Worm (Caenorhabditis elegans) whole organism, mixed stage, embryonic: ENCODE data around the gene lgc-52.
A peak's percentile ranks its signal among the peaks of the same experiment; 100 is the strongest.

ENCODE experiments used
- M03D4.4 ChIP-seq: sonication (generic microtip); optimal IDR thresholded peaks from 2 replicates; lab custom pipeline; 2017; ENCODE audit warnings: mild to moderate bottlenecking, missing genetic modification characterization, missing compliant biosample characterization
- bed-3 ChIP-seq: fragments of 200-800 bp; sonication (Bioruptor generic); optimal IDR thresholded peaks from 3 replicates; lab custom pipeline; 2018; ENCODE audit warnings: mild to moderate bottlenecking, missing genetic modification characterization, moderate library complexity, missing compliant biosample characterization
- blmp-1 ChIP-seq: fragments of 150-350 bp; optimal IDR thresholded peaks from 2 replicates; lab custom pipeline; 2014; ENCODE audit warnings: missing biosample characterization, missing genetic modification characterization
- ceh-39 ChIP-seq: fragments of 150-350 bp; optimal IDR thresholded peaks from 2 replicates; lab custom pipeline; 2014; ENCODE audit warnings: missing biosample characterization, missing genetic modification characterization
- ceh-43 ChIP-seq: fragments of 200-800 bp; sonication (Bioruptor generic); optimal IDR thresholded peaks from 2 replicates; lab custom pipeline; 2018; ENCODE audit warnings: mild to moderate bottlenecking, missing genetic modification characterization, moderate library complexity, missing compliant biosample characterization
- ceh-83 ChIP-seq: fragments of 200-800 bp; sonication (Bioruptor generic); optimal IDR thresholded peaks from 2 replicates; lab custom pipeline; 2018; ENCODE audit warnings: mild to moderate bottlenecking, missing genetic modification characterization, missing compliant biosample characterization
- cnd-1 ChIP-seq: fragments of 200-800 bp; sonication (Bioruptor generic); optimal IDR thresholded peaks from 2 replicates; lab custom pipeline; 2018; ENCODE audit warnings: mild to moderate bottlenecking, missing genetic modification characterization, missing compliant biosample characterization
- drap-1 ChIP-seq: fragments of 200-800 bp; sonication (Bioruptor generic); optimal IDR thresholded peaks from 3 replicates; lab custom pipeline; 2018; ENCODE audit warnings: mild to moderate bottlenecking, missing genetic modification characterization, missing compliant biosample characterization
- elt-1 ChIP-seq: sonication (generic microtip); optimal IDR thresholded peaks from 2 replicates; lab custom pipeline; 2017; ENCODE audit warnings: missing genetic modification characterization, mild to moderate bottlenecking, missing compliant biosample characterization, antibody characterized with exemption, moderate library complexity, borderline replicate concordance; ENCODE audit not compliant: insufficient read depth
- elt-3 ChIP-seq: fragments of 150-350 bp; optimal IDR thresholded peaks from 2 replicates; lab custom pipeline; 2014; ENCODE audit warnings: missing biosample characterization, missing genetic modification characterization
- flh-1 ChIP-seq: fragments of 200-800 bp; sonication (Bioruptor generic); optimal IDR thresholded peaks from 2 replicates; lab custom pipeline; 2018; ENCODE audit warnings: mild to moderate bottlenecking, missing genetic modification characterization, moderate library complexity, missing compliant biosample characterization
- hlh-1 ChIP-seq: fragments of 150-350 bp; optimal IDR thresholded peaks from 2 replicates; lab custom pipeline; 2014; ENCODE audit warnings: missing biosample characterization, missing genetic modification reagents, missing genetic modification characterization
- lin-13 ChIP-seq: fragments of 150-350 bp; optimal IDR thresholded peaks from 2 replicates; lab custom pipeline; 2014; ENCODE audit warnings: missing biosample characterization, missing genetic modification characterization
- lin-32 ChIP-seq: fragments of 200-800 bp; sonication (Bioruptor generic); optimal IDR thresholded peaks from 2 replicates; lab custom pipeline; 2018; ENCODE audit warnings: mild to moderate bottlenecking, missing genetic modification characterization, missing compliant biosample characterization
- mab-5 ChIP-seq: fragments of 150-350 bp; optimal IDR thresholded peaks from 2 replicates; lab custom pipeline; 2014; ENCODE audit warnings: missing biosample characterization, missing genetic modification characterization
- mep-1 ChIP-seq: fragments of 150-350 bp; optimal IDR thresholded peaks from 2 replicates; lab custom pipeline; 2017; ENCODE audit warnings: missing biosample characterization, missing genetic modification reagents, missing genetic modification characterization, inconsistent platforms
- mls-2 ChIP-seq: sonication (generic microtip); optimal IDR thresholded peaks from 2 replicates; lab custom pipeline; 2016; ENCODE audit warnings: mild to moderate bottlenecking, missing genetic modification characterization, moderate library complexity, missing compliant biosample characterization
- nhr-12 ChIP-seq: fragments of 150-350 bp; optimal IDR thresholded peaks from 2 replicates; lab custom pipeline; 2014; ENCODE audit warnings: missing biosample characterization, missing genetic modification characterization
- nhr-237 ChIP-seq: fragments of 150-350 bp; optimal IDR thresholded peaks from 2 replicates; lab custom pipeline; 2014; ENCODE audit warnings: missing biosample characterization, missing genetic modification characterization
- nhr-28 ChIP-seq: fragments of 150-350 bp; optimal IDR thresholded peaks from 2 replicates; lab custom pipeline; 2014; ENCODE audit warnings: missing biosample characterization, missing genetic modification characterization
- nhr-76 ChIP-seq: sonication (generic microtip); optimal IDR thresholded peaks from 2 replicates; lab custom pipeline; 2017; ENCODE audit warnings: missing biosample characterization, missing genetic modification characterization
- pha-4 ChIP-seq: fragments of 150-350 bp; optimal IDR thresholded peaks from 2 replicates; lab custom pipeline; 2018; ENCODE audit warnings: missing biosample characterization, missing genetic modification reagents, missing genetic modification characterization
- sptf-1 ChIP-seq: sonication (generic microtip); optimal IDR thresholded peaks from 2 replicates; lab custom pipeline; 2017; ENCODE audit warnings: mild to moderate bottlenecking, missing genetic modification characterization, moderate library complexity, missing compliant biosample characterization
- tbx-8 ChIP-seq: fragments of 200-800 bp; sonication (Bioruptor generic); optimal IDR thresholded peaks from 2 replicates; lab custom pipeline; 2018; ENCODE audit warnings: mild to moderate bottlenecking, missing genetic modification characterization, moderate library complexity, missing compliant biosample characterization
- unc-120 ChIP-seq: sonication (generic microtip); optimal IDR thresholded peaks from 2 replicates; lab custom pipeline; 2017; ENCODE audit warnings: missing genetic modification characterization, missing compliant biosample characterization; ENCODE audit not compliant: poor library complexity, severe bottlenecking
- unc-39 ChIP-seq: fragments of 150-350 bp; optimal IDR thresholded peaks from 2 replicates; lab custom pipeline; 2014; ENCODE audit warnings: missing biosample characterization, missing genetic modification characterization
- unc-62 ChIP-seq: fragments of 150-350 bp; optimal IDR thresholded peaks from 2 replicates; lab custom pipeline; 2014; ENCODE audit warnings: missing biosample characterization, missing genetic modification reagents, missing genetic modification characterization
- zip-8 ChIP-seq: fragments of 150-350 bp; optimal IDR thresholded peaks from 2 replicates; lab custom pipeline; 2014; ENCODE audit warnings: missing biosample characterization, missing genetic modification characterization
- ztf-11 ChIP-seq: fragments of 150-350 bp; optimal IDR thresholded peaks from 2 replicates; lab custom pipeline; 2014; ENCODE audit warnings: missing biosample characterization, missing genetic modification characterization

The lgc-52 gene

DNA sequence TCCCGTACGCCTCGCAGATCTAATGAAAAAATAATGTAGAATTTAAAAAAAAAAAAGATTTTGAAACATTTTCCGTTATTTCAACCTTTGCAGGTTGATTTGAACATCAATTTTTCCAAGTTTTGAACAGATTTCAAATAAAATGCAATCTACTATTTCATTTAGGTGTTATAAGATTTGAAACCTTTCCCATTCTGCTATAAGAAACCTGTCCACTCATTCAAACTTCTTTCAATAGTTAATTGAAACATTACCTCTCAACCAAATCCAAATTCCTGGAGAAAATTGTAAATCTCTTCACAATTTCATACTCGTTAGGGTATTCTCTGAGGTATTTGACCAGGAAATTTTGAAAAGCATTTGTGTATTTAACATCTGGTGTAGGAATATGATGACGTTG, 21.2 kb upstream of the lgc-52 start:
- TF ChIP-seq nhr-28 (tag; lab: Kevin White, UChicago) (no peak), unc-120 (tag; lab: Kevin White, UChicago) (no peak)

DNA sequence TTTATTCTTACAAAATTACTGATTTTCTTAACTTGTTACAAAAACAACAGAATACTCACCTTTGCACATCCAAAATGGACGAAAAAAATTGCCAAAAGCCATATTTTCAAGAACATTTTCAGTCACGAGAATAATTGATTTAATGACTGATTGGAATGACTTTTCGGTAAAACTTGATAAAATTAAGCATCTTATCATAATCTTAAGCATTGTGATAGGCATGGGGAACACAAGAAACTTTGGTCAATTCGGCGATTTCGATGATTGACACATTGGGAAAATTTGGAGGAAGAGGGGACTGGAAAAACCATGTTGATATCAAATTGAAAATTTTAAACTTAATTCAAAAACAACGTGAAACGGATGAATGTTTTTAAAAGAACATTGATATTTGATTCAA, 20.5 kb upstream of the lgc-52 start, which contains the start of gene Y40H7A.10:
Y40H7A.10 (minus strand) TSS at position 128 of the 400 bp plus-strand sequence.
- TF ChIP-seq lin-13 (tag; lab: Kevin White, UChicago) (no peak), lin-32 (no peak), pha-4 (tag; lab: Kevin White, UChicago) (no peak), nhr-237 (no peak), ztf-11 (no peak), nhr-28 (tag; lab: Kevin White, UChicago) (no peak), cnd-1 (tag; lab: Kevin White, UChicago) (no peak)
- TF ChIP-seq, all 35 proteins: peak for 0

DNA sequence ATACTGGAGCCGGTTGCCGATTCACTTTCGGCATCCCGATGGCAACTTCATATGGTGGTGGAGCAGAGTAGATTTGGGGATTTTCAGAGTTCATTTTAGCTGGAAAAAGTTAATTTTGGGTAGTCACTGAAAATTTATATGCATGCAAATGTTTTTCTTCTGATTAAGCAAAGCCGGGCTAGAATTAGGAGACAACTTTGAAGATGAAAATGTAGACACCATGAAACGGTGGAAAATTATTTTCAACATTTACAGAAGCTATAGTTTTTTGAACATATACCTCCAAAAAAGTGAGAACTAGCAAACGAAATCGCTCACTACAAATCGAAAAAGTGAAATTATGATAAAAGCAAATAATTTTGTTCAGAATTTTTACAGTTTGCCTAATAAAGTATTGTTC, 15.7 kb upstream of the lgc-52 start, which contains the start of gene Y40H7A.11:
Y40H7A.11 (minus strand) TSS at position 101 of the 400 bp plus-strand sequence.
- TF ChIP-seq unc-120 (tag; lab: Kevin White, UChicago) (no peak), bed-3 (GFP tag; lab: Kevin White, UChicago) (no peak), mab-5 (tag; lab: Kevin White, UChicago) (no peak), elt-3 (tag; lab: Kevin White, UChicago) (no peak), lin-32 (no peak), mep-1 (tag; lab: Kevin White, UChicago) (no peak), sptf-1 (no peak), nhr-12 (no peak), nhr-76 (no peak), unc-62 (no peak), zip-8 (tag; lab: Kevin White, UChicago) (no peak), M03D4.4 (tag; lab: Kevin White, UChicago) (no peak), ceh-43 (no peak)

ce11 chrIV:15234272-15234671, 1.7 kb upstream of the lgc-52 start:
- TF ChIP-seq zip-8 (tag; lab: Kevin White, UChicago), result peak; percentile 29
- no peak for TF ChIP-seq hlh-1

ce11 chrIV:15234943-15235605, 849 bp upstream of the lgc-52 start, which contains the start of gene pkd-2:
Gene pkd-2 (minus strand): TSS chrIV:15234993.
- TF ChIP-seq unc-39 (tag; lab: Kevin White, UChicago), result no peak
- no peak for TF ChIP-seq blmp-1
- TF ChIP-seq tbx-8 (GFP tag; lab: Kevin White, UChicago), result no peak
- TF ChIP-seq, all 35 proteins: peak for 0

- no peak for TF ChIP-seq cnd-1 (tag; lab: Kevin White, UChicago)
- no peak for TF ChIP-seq zip-8 (tag; lab: Kevin White, UChicago)
- TF ChIP-seq ceh-83 (GFP tag; lab: Kevin White, UChicago), result no peak
- TF ChIP-seq elt-3 (tag; lab: Kevin White, UChicago), result no peak
- no peak for TF ChIP-seq mab-5 (tag; lab: Kevin White, UChicago)
- no peak for TF ChIP-seq flh-1 (GFP tag; lab: Kevin White, UChicago)
- TF ChIP-seq unc-62, result no peak
- no peak for TF ChIP-seq ceh-39 (tag; lab: Kevin White, UChicago)
- no peak for TF ChIP-seq drap-1 (GFP tag; lab: Kevin White, UChicago)
- TF ChIP-seq ztf-11, result no peak
- TF ChIP-seq nhr-76, result no peak
- no peak for TF ChIP-seq unc-120 (tag; lab: Kevin White, UChicago)
- no peak for TF ChIP-seq lin-32
- TF ChIP-seq nhr-237, result no peak
- no peak for TF ChIP-seq nhr-28 (tag; lab: Kevin White, UChicago)
- no peak for TF ChIP-seq tbx-8 (GFP tag; lab: Kevin White, UChicago)
- no peak for TF ChIP-seq mep-1 (tag; lab: Kevin White, UChicago)
- no peak for TF ChIP-seq mls-2 (tag; lab: Kevin White, UChicago)
- no peak for TF ChIP-seq elt-1
Observed at ce11 chrIV:15245655-15246054, 9.7 kb downstream of the lgc-52 start, which contains the start of gene Y73F8A.36. Gene Y73F8A.36 (plus strand): TSS chrIV:15245955.
